Worm (Caenorhabditis elegans): ENCODE data around the gene srx-32.
A peak's percentile ranks its signal among the peaks of the same experiment; 100 is the strongest.

The srx-32 gene

ce11 chrV:814716-815115, 5.8 kb downstream of the srx-32 start, which contains the start of gene R13D11.3:
R13D11.3 (plus strand) TSS chrV:815016.
- no peak for TF ChIP-seq zag-1 (tag; optimal IDR thresholded peaks at IDR 0.05)
- no peak for TF ChIP-seq nhr-48 (tag; optimal IDR thresholded peaks at IDR 0.05)
- TF ChIP-seq zfp-3 (GFP tag; conservative IDR thresholded peaks at IDR 0.05) = no peak
- TF ChIP-seq Y105C5A.15 (GFP tag; IDR thresholded peaks at IDR 0.05) = no peak
- TF ChIP-seq pha-4 (GFP tag; IDR thresholded peaks at IDR 0.05) = no peak
- TF ChIP-seq pha-4 (tag; optimal IDR thresholded peaks at IDR 0.05) = no peak
- TF ChIP-seq mdt-29 (GFP tag; IDR thresholded peaks at IDR 0.05) = no peak
- no peak for TF ChIP-seq hlh-30 (tag; optimal IDR thresholded peaks at IDR 0.05; ENCODE audit: insufficient read depth)
- no peak for TF ChIP-seq ceh-32 (tag; optimal IDR thresholded peaks at IDR 0.05; ENCODE audit: poor library complexity)
- no peak for TF ChIP-seq unc-62 (GFP tag; optimal IDR thresholded peaks at IDR 0.05 in 1 of 2)
- no peak for TF ChIP-seq unc-62 (tag; optimal IDR thresholded peaks at IDR 0.05)
- TF ChIP-seq ZK546.5 (tag; optimal IDR thresholded peaks at IDR 0.05) = no peak
- TF ChIP-seq nhr-102 (tag; optimal IDR thresholded peaks at IDR 0.05) = no peak
- TF ChIP-seq aly-2 (tag; optimal IDR thresholded peaks at IDR 0.05) = no peak
- no peak for TF ChIP-seq fkh-10 (GFP tag; optimal IDR thresholded peaks at IDR 0.05)
- TF ChIP-seq lin-38 (GFP tag; IDR thresholded peaks at IDR 0.05) = no peak
- TF ChIP-seq mdl-1 (tag; optimal IDR thresholded peaks at IDR 0.05) = no peak
- TF ChIP-seq jun-1 (tag; optimal IDR thresholded peaks at IDR 0.05) = no peak
- no peak for TF ChIP-seq dmd-9 (GFP tag; IDR thresholded peaks at IDR 0.05)
- TF ChIP-seq nhr-111 (GFP tag; optimal IDR thresholded peaks at IDR 0.05) = no peak
- no peak for TF ChIP-seq Y75B8A.6 (GFP tag; IDR thresholded peaks at IDR 0.05)

ce11 chrV:813101-813500, 7.4 kb downstream of the srx-32 start, which contains the start of gene R13D11.10:
R13D11.10 (minus strand) TSS chrV:813201.
- TF ChIP-seq snpc-1.2 (GFP tag; IDR thresholded peaks at IDR 0.05) (no peak), Y48G9A.11 (GFP tag; IDR thresholded peaks at IDR 0.05) (no peak)

- TF ChIP-seq ces-1 (GFP tag; optimal IDR thresholded peaks at IDR 0.05) (peak; percentile 29), egl-43 (GFP tag; IDR thresholded peaks at IDR 0.05) (no peak), daf-12 (tag; optimal IDR thresholded peaks at IDR 0.05) (no peak), nhr-6 (tag; optimal IDR thresholded peaks at IDR 0.05) (no peak), arid-1 (GFP tag; conservative IDR thresholded peaks at IDR 0.05) (no peak), zag-1 (tag; optimal IDR thresholded peaks at IDR 0.05) (no peak), fkh-10 (GFP tag; optimal IDR thresholded peaks at IDR 0.05) (peak; percentile 27), ctbp-1 (GFP tag; IDR thresholded peaks at IDR 0.05) (0 out of 2 replicates have a peak, but pooled peaks have one; percentile 29), zip-2 (tag; optimal IDR thresholded peaks at IDR 0.05) (no peak), nhr-48 (tag; optimal IDR thresholded peaks at IDR 0.05) (no peak), lsy-2 (tag; optimal IDR thresholded peaks at IDR 0.05) (no peak), ZK546.5 (tag; optimal IDR thresholded peaks at IDR 0.05) (no peak), F49E8.2 (tag; optimal IDR thresholded peaks at IDR 0.05; ENCODE audit: borderline replicate concordance) (no peak), aly-2 (tag; optimal IDR thresholded peaks at IDR 0.05) (no peak), tra-1 (GFP tag; IDR thresholded peaks at IDR 0.05) (no peak), rbr-2 (tag; optimal IDR thresholded peaks at IDR 0.05) (peak; percentile 25), mdt-29 (GFP tag; IDR thresholded peaks at IDR 0.05) (no peak), mxl-3 (GFP tag; optimal IDR thresholded peaks at IDR 0.05) (no peak), daf-16 (GFP tag; optimal IDR thresholded peaks at IDR 0.05) (no peak), daf-16 (tag; optimal IDR thresholded peaks at IDR 0.05) (no peak), mes-2 (tag; optimal IDR thresholded peaks at IDR 0.05; ENCODE audit: poor library complexity, severe bottlenecking) (no peak), lir-3 (tag; optimal IDR thresholded peaks at IDR 0.05) (no peak), dmd-6 (GFP tag; IDR thresholded peaks at IDR 0.05) (no peak), daf-8 (GFP tag; IDR thresholded peaks at IDR 0.05) (no peak), zfp-2 (tag; optimal IDR thresholded peaks at IDR 0.05) (no peak), saeg-2 (GFP tag; IDR thresholded peaks at IDR 0.05) (no peak)
Observed at ce11 chrV:810281-810862, 10.2 kb downstream of the srx-32 start, which contains the start of gene R13D11.4. R13D11.4 (plus strand) TSS chrV:810812.
